Worm (Caenorhabditis elegans): ENCODE results near the gene tre-3.

ce11 chrV:11751480-11751879 lies 35.8 kb upstream of the tre-3 start:
- TF ChIP-seq tbx-2 (tag; optimal IDR thresholded peaks at IDR 0.05) = no peak
- TF ChIP-seq elt-1 (tag; optimal IDR thresholded peaks at IDR 0.05) = no peak
- no peak for TF ChIP-seq ama-1 (optimal IDR thresholded peaks at IDR 0.05)
- no peak for TF ChIP-seq nhr-77 (tag; optimal IDR thresholded peaks at IDR 0.05)
- TF ChIP-seq ztf-11 (tag; optimal IDR thresholded peaks at IDR 0.05) = no peak
- no peak for TF ChIP-seq nhr-11 (tag; optimal IDR thresholded peaks at IDR 0.05)
- no peak for TF ChIP-seq nhr-237 (tag; optimal IDR thresholded peaks at IDR 0.05)
- TF ChIP-seq ceh-9 (tag; optimal IDR thresholded peaks at IDR 0.05) = no peak
- no peak for TF ChIP-seq egl-5 (tag; optimal IDR thresholded peaks at IDR 0.05)
